Fruit fly (Drosophila melanogaster) whole organism, embryonic: ENCODE measurements around the gene CG4218.

Experiments used
- CG13894 ChIP-seq: fragments of 200-800 bp; sonication (Bioruptor generic); optimal IDR thresholded peaks from 3 replicates; lab custom pipeline; 2018; ENCODE audit warnings: missing biosample characterization, mild to moderate bottlenecking, missing genetic modification characterization, moderate library complexity
- CG6854 ChIP-seq: fragments of 200-800 bp; sonication (Bioruptor generic); optimal IDR thresholded peaks from 3 replicates; lab custom pipeline; 2017; ENCODE audit warnings: missing biosample characterization, mild to moderate bottlenecking, missing genetic modification characterization
- CG8290 ChIP-seq, 3 experiments: fragments of 200-800 bp; sonication (Bioruptor generic); optimal IDR thresholded peaks; 2 replicates each; lab custom pipeline; 2016 to 2019; ENCODE audit warnings: missing biosample characterization in 3 of 3, missing genetic modification characterization in 3 of 3, mild to moderate bottlenecking in 2 of 3, moderate library complexity in 1 of 3
- CG8765 ChIP-seq: fragments of 200-800 bp; sonication (Bioruptor generic); IDR thresholded peaks from 2 replicates; pipeline ENCODE4 v1.3.6; 2022; ENCODE audit warnings: missing biosample characterization, missing genetic modification characterization
- Nf-YC ChIP-seq: fragments of 200-800 bp; optimal IDR thresholded peaks from 3 replicates; lab custom pipeline; 2019; ENCODE audit warnings: missing biosample characterization, mild to moderate bottlenecking, missing genetic modification characterization, moderate library complexity
- ems ChIP-seq: fragments of 200-800 bp; sonication (Bioruptor generic); optimal IDR thresholded peaks from 3 replicates; lab custom pipeline; 2016; ENCODE audit warnings: missing biosample characterization, missing genetic modification characterization
- run ChIP-seq: fragments of 200-800 bp; sonication (Bioruptor generic); optimal IDR thresholded peaks from 3 replicates; lab custom pipeline; 2018; ENCODE audit warnings: missing biosample characterization, mild to moderate bottlenecking, missing genetic modification characterization
- sug ChIP-seq: fragments of 200-800 bp; optimal IDR thresholded peaks from 2 replicates; lab custom pipeline; 2019; ENCODE audit warnings: missing biosample characterization, mild to moderate bottlenecking, missing genetic modification characterization, moderate library complexity

DNA sequence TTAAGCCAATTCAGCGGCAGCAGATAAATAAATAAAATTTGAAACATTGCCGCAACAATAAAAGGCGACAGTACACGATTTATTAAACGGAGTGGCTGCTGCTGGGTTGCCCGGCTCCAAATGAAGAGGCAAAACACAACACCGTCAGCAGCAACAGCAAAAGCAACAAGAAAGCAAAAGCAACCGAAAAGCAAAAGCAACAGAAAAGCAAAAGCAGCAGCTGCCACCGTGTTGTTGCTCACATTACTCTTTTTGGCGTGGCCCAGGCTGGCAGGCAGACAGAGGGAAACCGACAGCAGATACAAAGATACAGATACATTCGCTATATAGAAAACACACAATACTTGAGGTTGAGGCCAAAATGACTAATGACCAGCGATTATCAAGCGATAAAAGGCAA is 49.4 kb downstream of the CG4218 start:
- TF ChIP-seq CG8765 (no peak), CG13894 (tag; lab: Kevin White, UChicago) (no peak), CG6854 (GFP tag; lab: Kevin White, UChicago) (no peak), sug (tag; lab: Kevin White, UChicago) (no peak), Nf-YC (tag; lab: Kevin White, UChicago) (no peak), ems (no peak), CG8290 (GFP tag; optimal IDR thresholded peaks at IDR 0.05; lab: Kevin White, UChicago) (no peak), CG8290 (tag; optimal IDR thresholded peaks at IDR 0.05; lab: Kevin White, UChicago) (no peak), run (tag; lab: Kevin White, UChicago) (no peak)
